Fruit fly (Drosophila melanogaster) whole organism, wandering third instar larva: Measurements from ENCODE around the gene Loxl1.

Source experiments
- Abd-B ChIP-seq: fragments of >200 bp; optimal IDR thresholded peaks from 2 replicates; lab custom pipeline; 2017; ENCODE audit warnings: missing biosample characterization, missing genetic modification characterization
- CG32264 ChIP-seq: fragments of 200-800 bp; sonication (Bioruptor generic); optimal IDR thresholded peaks from 2 replicates; lab custom pipeline; 2016; ENCODE audit warnings: missing biosample characterization, missing genetic modification characterization
- CG9705 ChIP-seq: fragments of 200-800 bp; sonication (Bioruptor generic); optimal IDR thresholded peaks from 2 replicates; lab custom pipeline; 2018; ENCODE audit warnings: missing biosample characterization, mild to moderate bottlenecking, missing genetic modification characterization
- CrebA ChIP-seq: fragments of 200-800 bp; sonication (Bioruptor generic); optimal IDR thresholded peaks from 2 replicates; lab custom pipeline; 2016; ENCODE audit warnings: missing biosample characterization, mild to moderate bottlenecking, missing genetic modification characterization, borderline replicate concordance
- Dfd ChIP-seq: fragments of >200 bp; optimal IDR thresholded peaks from 2 replicates; lab custom pipeline; 2017; ENCODE audit warnings: missing biosample characterization, missing genetic modification characterization
- Dif ChIP-seq: fragments of 200-275, 200-300 bp; sonication (Bioruptor generic); optimal IDR thresholded peaks from 2 replicates; lab custom pipeline; 2018; ENCODE audit warnings: missing biosample characterization, missing genetic modification characterization; ENCODE audit not compliant: partially characterized antibody
- GATAd ChIP-seq: sonication (Bioruptor generic); optimal IDR thresholded peaks from 2 replicates; lab custom pipeline; 2016; ENCODE audit warnings: missing biosample characterization, missing genetic modification characterization
- HLH106 ChIP-seq: fragments of 200-800 bp; optimal IDR thresholded peaks from 3 replicates; lab custom pipeline; 2019; ENCODE audit warnings: missing biosample characterization, mild to moderate bottlenecking, missing genetic modification characterization, moderate library complexity
- Hnf4 ChIP-seq: fragments of 200-800 bp; sonication (Bioruptor generic); optimal IDR thresholded peaks from 2 replicates; lab custom pipeline; 2016; ENCODE audit warnings: missing biosample characterization, mild to moderate bottlenecking, missing genetic modification characterization
- Hr78 ChIP-seq: fragments of >200 bp; optimal IDR thresholded peaks from 2 replicates; lab custom pipeline; 2017; ENCODE audit warnings: missing biosample characterization, missing genetic modification characterization
- Hr83 ChIP-seq: fragments of 200-300 bp; sonication (Bioruptor generic); optimal IDR thresholded peaks from 2 replicates; lab custom pipeline; 2016; ENCODE audit warnings: missing biosample characterization, mild to moderate bottlenecking, missing genetic modification characterization, moderate library complexity; ENCODE audit not compliant: poor library complexity, severe bottlenecking
- Jra ChIP-seq: sonication (Bioruptor generic); optimal IDR thresholded peaks from 2 replicates; lab custom pipeline; 2016; ENCODE audit warnings: missing biosample characterization, missing genetic modification characterization
- Mio ChIP-seq: sonication (Bioruptor generic); optimal IDR thresholded peaks from 2 replicates; lab custom pipeline; 2016; ENCODE audit warnings: missing biosample characterization, missing genetic modification characterization
- N ChIP-seq: fragments of >200 bp; optimal IDR thresholded peaks from 2 replicates; lab custom pipeline; 2018; ENCODE audit warnings: missing biosample characterization, missing external identifiers, missing genetic modification characterization
- OdsH ChIP-seq: fragments of 200-800 bp; sonication (Bioruptor generic); optimal IDR thresholded peaks from 2 replicates; lab custom pipeline; 2016; ENCODE audit warnings: missing biosample characterization, mild to moderate bottlenecking, missing genetic modification characterization
- Rel ChIP-seq, 2 experiments: fragments of 200-800 bp; sonication (Bioruptor generic) in 1 of 2; optimal IDR thresholded peaks; 2 replicates in 1 of 2; 3 replicates in 1 of 2; lab custom pipeline; 2016 to 2019; ENCODE audit warnings: mild to moderate bottlenecking in 2 of 2, missing biosample characterization in 2 of 2, missing genetic modification characterization in 2 of 2, moderate library complexity in 1 of 2
- Sp1 ChIP-seq: fragments of 200-800 bp; sonication (Bioruptor generic); optimal IDR thresholded peaks from 3 replicates; lab custom pipeline; 2019; ENCODE audit warnings: missing biosample characterization, mild to moderate bottlenecking, missing genetic modification characterization, moderate library complexity
- Vsx2 ChIP-seq: fragments of 200-300, 225-300 bp; sonication (Bioruptor generic); optimal IDR thresholded peaks from 2 replicates; lab custom pipeline; 2018; ENCODE audit warnings: missing biosample characterization, missing genetic modification characterization; ENCODE audit not compliant: partially characterized antibody
- brk ChIP-seq: fragments of 200-800 bp; sonication (Bioruptor generic); optimal IDR thresholded peaks from 2 replicates; lab custom pipeline; 2016; ENCODE audit warnings: missing biosample characterization, mild to moderate bottlenecking, missing genetic modification characterization
- dl ChIP-seq, 2 experiments: fragments of 175-275, 200-275 bp in 1 of 2; fragments of 200-275 bp in 1 of 2; sonication (Bioruptor generic); optimal IDR thresholded peaks; lab custom pipeline; 2018; ENCODE audit warnings: mild to moderate bottlenecking in 2 of 2, missing biosample characterization in 2 of 2, missing genetic modification characterization in 2 of 2, moderate library complexity in 2 of 2; ENCODE audit not compliant: partially characterized antibody in 2 of 2, insufficient read depth in 1 of 2
- dmrt93B ChIP-seq: fragments of 200-800 bp; sonication (Bioruptor generic); optimal IDR thresholded peaks from 2 replicates; lab custom pipeline; 2018; ENCODE audit warnings: missing biosample characterization, mild to moderate bottlenecking, missing genetic modification characterization
- dsf ChIP-seq: sonication (Bioruptor generic); optimal IDR thresholded peaks from 2 replicates; lab custom pipeline; 2016; ENCODE audit warnings: missing biosample characterization, missing genetic modification characterization, borderline replicate concordance
- ey ChIP-seq: fragments of 200-800 bp; sonication (Bioruptor generic); optimal IDR thresholded peaks from 2 replicates; lab custom pipeline; 2016; ENCODE audit warnings: missing biosample characterization, missing genetic modification characterization
- foxo ChIP-seq, 2 experiments: fragments of 200-800 bp; sonication (Bioruptor generic); optimal IDR thresholded peaks; 2 replicates in 1 of 2; 3 replicates in 1 of 2; lab custom pipeline; 2016 to 2017; ENCODE audit warnings: missing biosample characterization in 2 of 2, missing genetic modification characterization in 2 of 2
- fru ChIP-seq: fragments of 200-800 bp; sonication (Bioruptor generic); optimal IDR thresholded peaks from 3 replicates; lab custom pipeline; 2016; ENCODE audit warnings: missing biosample characterization, mild to moderate bottlenecking, missing genetic modification characterization
- h ChIP-seq: fragments of 200-800 bp; sonication (Bioruptor generic); optimal IDR thresholded peaks from 3 replicates; lab custom pipeline; 2016; ENCODE audit warnings: missing biosample characterization, mild to moderate bottlenecking, missing genetic modification characterization
- jim ChIP-seq: fragments of 175-275, 200-325 bp; sonication (Bioruptor generic); optimal IDR thresholded peaks from 2 replicates; lab custom pipeline; 2016; ENCODE audit warnings: missing biosample characterization, mild to moderate bottlenecking, missing genetic modification characterization
- lola ChIP-seq: fragments of >200 bp; optimal IDR thresholded peaks from 2 replicates; lab custom pipeline; 2017; ENCODE audit warnings: missing biosample characterization, missing genetic modification characterization
- pan ChIP-seq: fragments of >200 bp; optimal IDR thresholded peaks from 2 replicates; lab custom pipeline; 2017
- rgr ChIP-seq: fragments of 200-800 bp; sonication (Bioruptor generic); optimal IDR thresholded peaks from 3 replicates; lab custom pipeline; 2016; ENCODE audit warnings: missing biosample characterization, mild to moderate bottlenecking, missing genetic modification characterization
- sage ChIP-seq: fragments of 200-800 bp; sonication (Bioruptor generic); optimal IDR thresholded peaks from 2 replicates; lab custom pipeline; 2016; ENCODE audit warnings: missing biosample characterization, mild to moderate bottlenecking, missing genetic modification characterization
- sv ChIP-seq: fragments of 200-800 bp; sonication (Bioruptor generic); optimal IDR thresholded peaks from 3 replicates; lab custom pipeline; 2016; ENCODE audit warnings: missing biosample characterization, missing genetic modification characterization
- tai ChIP-seq: sonication (Bioruptor generic); optimal IDR thresholded peaks from 2 replicates; lab custom pipeline; 2016; ENCODE audit warnings: missing biosample characterization, missing genetic modification characterization
- usp ChIP-seq: fragments of >200 bp; optimal IDR thresholded peaks from 2 replicates; lab custom pipeline; 2017; ENCODE audit warnings: missing biosample characterization, missing genetic modification characterization
- woc ChIP-seq: sonication (Bioruptor generic); optimal IDR thresholded peaks from 2 replicates; lab custom pipeline; 2016; ENCODE audit warnings: missing biosample characterization, mild to moderate bottlenecking, missing genetic modification characterization

Gene Loxl1

dm6 chr3R:31437420-31438058, 22.1 kb downstream of the Loxl1 start:
- no peak for TF ChIP-seq OdsH (GFP tag; lab: Kevin White, UChicago)
- TF ChIP-seq h (GFP tag; lab: Kevin White, UChicago) = peak; percentile 28
- no peak for TF ChIP-seq usp (GFP tag; lab: Kevin White, UChicago)
- no peak for TF ChIP-seq Dfd (GFP tag; lab: Kevin White, UChicago)
- no peak for TF ChIP-seq CG9705
- no peak for TF ChIP-seq fru (GFP tag; lab: Kevin White, UChicago)
- TF ChIP-seq CG32264 (GFP tag; lab: Kevin White, UChicago) = no peak
- no peak for TF ChIP-seq Sp1 (GFP tag; lab: Kevin White, UChicago)
- no peak for TF ChIP-seq Hr78 (GFP tag; lab: Kevin White, UChicago)
- no peak for TF ChIP-seq pan (lab: Kevin White, UChicago)
- no peak for TF ChIP-seq sage (GFP tag; lab: Kevin White, UChicago)
- TF ChIP-seq Mio (GFP tag; lab: Kevin White, UChicago) = no peak
- no peak for TF ChIP-seq brk (GFP tag; lab: Kevin White, UChicago)
- no peak for TF ChIP-seq jim (GFP tag; lab: Kevin White, UChicago)
- TF ChIP-seq dmrt93B = no peak
- no peak for TF ChIP-seq sv (GFP tag; lab: Kevin White, UChicago)
- peak; percentile 28 for TF ChIP-seq ey
- no peak for TF ChIP-seq lola (GFP tag; lab: Kevin White, UChicago)
- peak; percentile 35 for TF ChIP-seq CrebA (GFP tag; lab: Kevin White, UChicago)
- TF ChIP-seq Dif (GFP tag; lab: Kevin White, UChicago) = no peak
- TF ChIP-seq woc (GFP tag; lab: Kevin White, UChicago) = no peak
- TF ChIP-seq HLH106 (tag; lab: Kevin White, UChicago) = no peak
- TF ChIP-seq foxo (GFP tag; optimal IDR thresholded peaks at IDR 0.05; lab: Kevin White, UChicago) = no peak

DNA sequence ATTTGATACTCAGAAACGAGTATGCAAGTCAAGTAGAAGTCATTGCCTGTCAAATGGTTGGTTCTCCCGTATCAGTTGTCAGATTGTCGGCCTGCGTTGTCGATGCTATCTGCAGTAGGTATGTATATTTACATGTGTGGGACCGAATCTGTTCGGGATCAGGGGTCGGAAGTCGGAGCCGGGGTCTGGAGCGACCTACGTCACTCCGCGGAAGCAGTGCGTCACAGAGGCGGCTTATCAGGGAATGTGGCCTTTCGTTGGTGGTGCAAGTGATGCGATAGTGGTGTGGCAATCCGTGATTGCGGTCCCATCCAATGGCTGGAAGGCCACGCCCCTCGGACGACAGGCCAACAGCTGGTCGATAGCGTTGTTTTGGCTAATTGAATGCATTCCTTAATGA, 24.1 kb downstream of the Loxl1 start:
- TF ChIP-seq Rel (GFP tag; optimal IDR thresholded peaks at IDR 0.05; lab: Kevin White, UChicago) = no peak
- peak; percentile 23 for TF ChIP-seq Rel (tag; optimal IDR thresholded peaks at IDR 0.05; lab: Kevin White, UChicago)
- TF ChIP-seq Hr83 (GFP tag; lab: Kevin White, UChicago) = no peak
- peak; percentile 11 for TF ChIP-seq CrebA (GFP tag; lab: Kevin White, UChicago)
- TF ChIP-seq Mio (GFP tag; lab: Kevin White, UChicago) = no peak

dm6 chr3R:31424427-31424826, 35.2 kb downstream of the Loxl1 start:
- peak; percentile 6 for TF ChIP-seq HLH106 (tag; lab: Kevin White, UChicago)
- peak in 1 of 2 experiments; percentile 3 for TF ChIP-seq foxo (GFP tag; optimal IDR thresholded peaks at IDR 0.05; lab: Kevin White, UChicago)
- TF ChIP-seq h (GFP tag; lab: Kevin White, UChicago) = peak; percentile 34
- TF ChIP-seq CG32264 (GFP tag; lab: Kevin White, UChicago) = no peak
- peak; percentile 15 for TF ChIP-seq fru (GFP tag; lab: Kevin White, UChicago)
- TF ChIP-seq dmrt93B = no peak
- no peak for TF ChIP-seq Hnf4
- no peak for TF ChIP-seq lola (GFP tag; lab: Kevin White, UChicago)
- no peak for TF ChIP-seq CrebA (GFP tag; lab: Kevin White, UChicago)
- TF ChIP-seq rgr (GFP tag; lab: Kevin White, UChicago) = peak; percentile 24
- peak; percentile 14 for TF ChIP-seq ey
- TF ChIP-seq dl (GFP tag; optimal IDR thresholded peaks at IDR 0.05; lab: Kevin White, UChicago; ENCODE audit: insufficient read depth in 1 of 2, partially characterized antibody in 2 of 2) = no peak
- peak; percentile 9 for TF ChIP-seq OdsH (GFP tag; lab: Kevin White, UChicago)
- TF ChIP-seq Dif (GFP tag; lab: Kevin White, UChicago) = no peak

DNA sequence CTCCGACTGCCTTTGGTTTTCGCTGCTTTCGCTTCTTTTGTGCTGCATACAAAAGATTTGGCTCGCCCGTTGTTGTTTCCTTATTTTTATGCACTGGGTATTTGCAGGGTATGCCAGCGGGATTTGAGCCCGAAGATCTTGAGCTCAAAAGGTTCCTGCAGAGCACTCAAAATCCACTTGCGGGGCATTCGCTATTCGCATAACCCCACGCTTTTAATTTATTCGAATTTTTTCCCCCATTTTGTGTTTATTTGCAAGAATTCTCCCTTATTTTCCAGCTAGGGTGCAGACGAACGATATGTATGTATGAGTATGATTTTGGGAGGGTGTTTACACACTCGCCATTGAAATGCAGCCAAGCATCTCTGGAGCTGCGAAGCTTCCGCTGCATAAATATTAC, 37.7 kb downstream of the Loxl1 start:
- TF ChIP-seq Dfd (GFP tag; lab: Kevin White, UChicago) = no peak
- TF ChIP-seq HLH106 (tag; lab: Kevin White, UChicago) = no peak
- no peak for TF ChIP-seq tai (GFP tag; lab: Kevin White, UChicago)
- TF ChIP-seq Mio (GFP tag; lab: Kevin White, UChicago) = no peak
- peak; percentile 9 for TF ChIP-seq h (GFP tag; lab: Kevin White, UChicago)
- peak; percentile 21 for TF ChIP-seq rgr (GFP tag; lab: Kevin White, UChicago)
- TF ChIP-seq N (GFP tag; lab: Kevin White, UChicago) = no peak
- no peak for TF ChIP-seq GATAd (GFP tag; lab: Kevin White, UChicago)
- no peak for TF ChIP-seq pan (lab: Kevin White, UChicago)
- TF ChIP-seq Vsx2 (GFP tag; lab: Kevin White, UChicago) = no peak
- TF ChIP-seq Rel (GFP tag; optimal IDR thresholded peaks at IDR 0.05; lab: Kevin White, UChicago) = no peak
- TF ChIP-seq Rel (tag; optimal IDR thresholded peaks at IDR 0.05; lab: Kevin White, UChicago) = no peak
- TF ChIP-seq Sp1 (GFP tag; lab: Kevin White, UChicago) = no peak
- no peak for TF ChIP-seq Hr83 (GFP tag; lab: Kevin White, UChicago)
- no peak for TF ChIP-seq Abd-B (GFP tag; lab: Kevin White, UChicago)
- TF ChIP-seq lola (GFP tag; lab: Kevin White, UChicago) = no peak
- peak; percentile 68 for TF ChIP-seq woc (GFP tag; lab: Kevin White, UChicago)
- TF ChIP-seq Dif (GFP tag; lab: Kevin White, UChicago) = no peak
- TF ChIP-seq dmrt93B = no peak
- no peak for TF ChIP-seq usp (GFP tag; lab: Kevin White, UChicago)
- TF ChIP-seq Hnf4 = no peak
- no peak for TF ChIP-seq jim (GFP tag; lab: Kevin White, UChicago)
- no peak for TF ChIP-seq Hr78 (GFP tag; lab: Kevin White, UChicago)
- no peak for TF ChIP-seq dsf (GFP tag; lab: Kevin White, UChicago)
- TF ChIP-seq brk (GFP tag; lab: Kevin White, UChicago) = no peak
- TF ChIP-seq sv (GFP tag; lab: Kevin White, UChicago) = no peak
- no peak for TF ChIP-seq CrebA (GFP tag; lab: Kevin White, UChicago)
- no peak for TF ChIP-seq Jra (GFP tag; lab: Kevin White, UChicago)
- peak; percentile 31 for TF ChIP-seq ey
- peak; percentile 46 for TF ChIP-seq fru (GFP tag; lab: Kevin White, UChicago)
- peak in 1 of 2 experiments; percentile 28 for TF ChIP-seq foxo (GFP tag; optimal IDR thresholded peaks at IDR 0.05; lab: Kevin White, UChicago)
- TF ChIP-seq OdsH (GFP tag; lab: Kevin White, UChicago) = peak; percentile 23
- no peak for TF ChIP-seq sage (GFP tag; lab: Kevin White, UChicago)
